Fruit fly (Drosophila melanogaster) whole organism, pupa: ENCODE results near the gene CG31921.
A peak's percentile ranks its signal among the peaks of the same experiment; 100 is the strongest.

ENCODE experiments used
- CG10348 ChIP-seq: fragments of 200-800 bp; sonication (Bioruptor generic); IDR thresholded peaks from 2 replicates; pipeline ENCODE4 v1.3.6; 2022; ENCODE audit warnings: missing biosample characterization, missing genetic modification characterization
- CG12605 ChIP-seq: fragments of 200-800 bp; sonication (Bioruptor generic); IDR thresholded peaks from 2 replicates; pipeline ENCODE4 v1.3.6; 2022; ENCODE audit warnings: missing biosample characterization, missing genetic modification characterization
- CG13204 ChIP-seq: fragments of 200-800 bp; sonication (Bioruptor generic); optimal IDR thresholded peaks from 2 replicates; lab custom pipeline; 2018; ENCODE audit warnings: missing biosample characterization, mild to moderate bottlenecking, missing genetic modification characterization, moderate library complexity
- CG14655 ChIP-seq: fragments of 200-800 bp; sonication (Bioruptor generic); optimal IDR thresholded peaks from 3 replicates; lab custom pipeline; 2017; ENCODE audit warnings: mild to moderate bottlenecking, missing biosample characterization, missing genetic modification reagents, missing genetic modification characterization
- CG15710 ChIP-seq: fragments of 200-800 bp; sonication (Bioruptor generic); optimal IDR thresholded peaks from 2 replicates; lab custom pipeline; 2018; ENCODE audit warnings: missing biosample characterization, mild to moderate bottlenecking, missing genetic modification characterization, moderate library complexity
- CG17806 ChIP-seq: fragments of 200-800 bp; sonication (Bioruptor generic); optimal IDR thresholded peaks from 2 replicates; lab custom pipeline; 2018; ENCODE audit warnings: missing biosample characterization, mild to moderate bottlenecking, missing genetic modification characterization, moderate library complexity
- CG32121 ChIP-seq: fragments of 200-800 bp; sonication (Bioruptor generic); IDR thresholded peaks from 2 replicates; pipeline ENCODE4 v1.3.6; 2022; ENCODE audit warnings: missing biosample characterization, missing genetic modification characterization
- CG34367 ChIP-seq: fragments of 200-800 bp; sonication (Bioruptor generic); optimal IDR thresholded peaks from 2 replicates; lab custom pipeline; 2018; ENCODE audit warnings: missing biosample characterization, mild to moderate bottlenecking, missing genetic modification characterization
- CG4496 ChIP-seq: fragments of 200-800 bp; sonication (Bioruptor generic); IDR thresholded peaks from 3 replicates; pipeline ENCODE4 v1.3.6; 2022; ENCODE audit warnings: missing biosample characterization, missing genetic modification characterization
- CG8159 ChIP-seq: fragments of 200-800 bp; sonication (Bioruptor generic); optimal IDR thresholded peaks from 3 replicates; lab custom pipeline; 2018; ENCODE audit warnings: missing biosample characterization, mild to moderate bottlenecking, missing genetic modification characterization, moderate library complexity
- CG8301 ChIP-seq: fragments of 200-800 bp; sonication (Bioruptor generic); optimal IDR thresholded peaks from 2 replicates; lab custom pipeline; 2018; ENCODE audit warnings: missing biosample characterization, mild to moderate bottlenecking, missing genetic modification characterization
- CG9948 ChIP-seq: fragments of 200-800 bp; sonication (Bioruptor generic); optimal IDR thresholded peaks from 2 replicates; lab custom pipeline; 2018; ENCODE audit warnings: missing biosample characterization, mild to moderate bottlenecking, missing genetic modification characterization, moderate library complexity
- D1 ChIP-seq: fragments of 200-800 bp; sonication (Bioruptor generic); optimal IDR thresholded peaks from 2 replicates; lab custom pipeline; 2018; ENCODE audit warnings: missing biosample characterization, mild to moderate bottlenecking, missing genetic modification characterization, moderate library complexity
- EcR ChIP-seq: fragments of 200-800 bp; sonication (Bioruptor generic); optimal IDR thresholded peaks from 3 replicates; lab custom pipeline; 2019; ENCODE audit warnings: missing biosample characterization, missing genetic modification characterization, mild to moderate bottlenecking, moderate library complexity, missing genetic modification reagents
- Ets98B ChIP-seq: fragments of 200-800 bp; sonication (Bioruptor generic); IDR thresholded peaks from 2 replicates; pipeline ENCODE4 v1.3.6; 2022; ENCODE audit warnings: missing biosample characterization, missing genetic modification characterization
- Pif1A ChIP-seq: fragments of 200-800 bp; sonication (Bioruptor generic); optimal IDR thresholded peaks from 3 replicates; lab custom pipeline; 2016; ENCODE audit warnings: missing biosample characterization, missing genetic modification characterization
- Pif1B ChIP-seq: fragments of 200-800 bp; sonication (Bioruptor generic); optimal IDR thresholded peaks from 3 replicates; lab custom pipeline; 2016; ENCODE audit warnings: missing biosample characterization, missing genetic modification characterization
- Snoo ChIP-seq: fragments of 200-800 bp; sonication (Bioruptor generic); optimal IDR thresholded peaks from 3 replicates; lab custom pipeline; 2017; ENCODE audit warnings: missing biosample characterization, mild to moderate bottlenecking, missing genetic modification characterization, inconsistent platforms
- fd96Ca ChIP-seq: fragments of 200-800 bp; sonication (Bioruptor generic); IDR thresholded peaks from 3 replicates; pipeline ENCODE4 v1.3.6; 2022; ENCODE audit warnings: missing biosample characterization, missing genetic modification characterization
- gl ChIP-seq: fragments of 200-800 bp; sonication (Bioruptor generic); optimal IDR thresholded peaks from 2 replicates; lab custom pipeline; 2018; ENCODE audit warnings: missing biosample characterization, mild to moderate bottlenecking, missing genetic modification characterization
- rn ChIP-seq: fragments of 200-800 bp; sonication (Bioruptor generic); IDR thresholded peaks from 2 replicates; pipeline ENCODE4 v1.3.6; 2022; ENCODE audit warnings: missing biosample characterization, missing genetic modification characterization

Gene CG31921

DNA sequence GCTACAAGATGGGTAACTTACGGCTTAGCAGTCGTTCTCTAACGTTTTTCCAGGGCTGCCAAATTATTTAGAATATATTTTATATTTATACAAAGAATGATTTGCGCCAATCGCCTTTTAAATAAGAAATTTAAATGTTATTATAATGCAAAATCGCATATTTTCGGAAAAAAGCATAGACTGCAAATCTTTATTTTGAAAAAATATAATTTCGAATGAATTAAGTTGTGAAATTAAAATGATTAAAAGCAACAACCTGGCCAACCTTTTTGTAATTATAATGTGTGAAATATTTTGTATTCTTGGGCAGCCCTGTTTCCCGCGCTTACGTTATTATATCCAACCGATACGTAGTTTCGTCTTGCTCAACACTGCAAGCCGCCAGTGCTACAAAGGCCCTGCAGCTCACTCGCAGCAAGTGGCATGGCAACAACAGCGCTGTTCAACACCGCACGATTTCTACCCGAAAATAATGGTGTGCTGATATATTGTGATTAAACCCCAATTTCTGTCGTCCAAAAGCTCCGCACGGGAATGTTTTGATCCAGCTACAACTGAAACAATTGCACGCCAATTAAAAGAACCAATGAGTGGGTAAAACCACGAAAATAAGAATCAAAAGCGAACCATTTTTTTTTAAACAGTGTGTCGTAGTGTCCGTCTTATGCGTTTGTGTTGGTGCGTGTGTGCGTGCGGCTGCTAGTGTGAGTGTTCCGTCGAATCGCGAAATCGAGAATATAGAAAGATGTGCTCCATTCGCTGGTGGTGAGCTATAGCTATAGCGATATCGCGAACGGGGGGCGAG lies 34.5 kb downstream of the CG31921 start, which contains the start of gene Pi3K21B:
Gene Pi3K21B, plus strand, starts transcription at position 401 of the 805 bp plus-strand sequence.
- TF ChIP-seq Ets98B (GFP tag; lab: Robert Waterston, UW) (peak; percentile 73), CG34367 (tag; lab: Kevin White, UChicago) (peak; percentile 80), CG8159 (tag; lab: Kevin White, UChicago) (peak; percentile 87), CG17806 (tag; lab: Kevin White, UChicago) (peak; percentile 75), Pif1A (GFP tag; lab: Kevin White, UChicago) (peak; percentile 83), CG32121 (GFP tag; lab: Robert Waterston, UW) (peak; percentile 67; the same call in 1 of the 2 replicates), CG4496 (peak; percentile 85), CG14655 (GFP tag; lab: Kevin White, UChicago) (no peak), EcR (GFP tag; lab: Kevin White, UChicago) (no peak), CG15710 (tag; lab: Kevin White, UChicago) (peak; percentile 90), D1 (tag; lab: Kevin White, UChicago) (no peak), Snoo (tag; lab: Kevin White, UChicago) (peak; percentile 89), CG10348 (GFP tag; lab: Robert Waterston, UW) (peak; percentile 79), Pif1B (GFP tag; lab: Kevin White, UChicago) (peak; percentile 53), gl (tag; lab: Kevin White, UChicago) (no peak), CG12605 (GFP tag; lab: Robert Waterston, UW) (peak; percentile 63), rn (peak; percentile 48; the same call in 1 of the 2 replicates), fd96Ca (GFP tag; lab: Robert Waterston, UW) (peak; percentile 54; the same call in 1 of the 3 replicates), CG9948 (tag; lab: Kevin White, UChicago) (peak; percentile 83), CG8301 (tag; lab: Kevin White, UChicago) (peak; percentile 71), CG13204 (GFP tag; lab: Kevin White, UChicago) (no peak)

DNA sequence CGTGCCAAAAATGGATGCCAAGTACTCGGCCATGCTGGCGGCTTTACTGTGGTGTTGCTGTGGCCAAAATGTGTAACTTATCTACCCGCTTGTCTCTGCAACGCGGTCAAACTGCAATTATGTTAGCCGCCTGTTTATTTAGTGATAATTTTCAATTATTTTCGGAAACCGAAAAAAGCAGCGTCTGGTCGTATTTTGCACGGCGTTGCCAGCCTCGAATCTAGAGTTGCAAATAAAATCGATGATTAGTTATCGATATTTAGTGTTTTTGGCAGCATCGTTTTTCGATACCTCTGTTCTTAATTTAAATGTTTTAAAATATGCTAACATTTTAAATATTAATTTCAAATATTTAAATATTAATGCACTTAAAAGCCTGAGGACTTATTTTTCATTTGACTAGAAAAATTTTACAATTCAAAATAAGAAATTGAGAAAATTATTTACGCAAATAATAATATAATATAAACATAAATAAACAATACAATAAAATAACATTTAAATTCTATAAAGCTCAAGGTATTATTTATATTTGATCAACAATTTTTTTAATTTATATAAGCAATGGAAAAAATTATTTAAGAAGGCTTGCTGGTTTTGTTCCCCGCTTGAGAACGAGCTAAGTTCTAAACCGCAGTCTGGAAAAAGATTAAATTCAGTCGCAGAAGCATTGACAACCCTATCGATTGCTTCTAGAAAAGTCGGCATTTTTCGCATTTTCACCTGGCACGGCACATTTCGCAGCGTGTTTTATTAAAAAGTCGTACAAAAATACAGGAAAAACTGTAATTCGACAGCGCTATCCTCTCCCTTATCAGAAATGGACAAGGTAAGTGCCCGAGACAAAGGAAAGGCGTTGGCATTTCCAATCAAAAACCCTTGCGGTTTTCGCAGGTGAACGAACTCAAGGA lies 37.4 kb downstream of the CG31921 start, which contains the start of the genes U2af38 and Stip1:
Gene U2af38, minus strand, starts transcription at position 230 of the 911 bp plus-strand sequence.
Gene Stip1, plus strand, starts transcription at position 671 of the 911 bp plus-strand sequence.
- TF ChIP-seq EcR (GFP tag; lab: Kevin White, UChicago) = peak; percentile 99
- no peak for TF ChIP-seq CG15710 (tag; lab: Kevin White, UChicago)
- TF ChIP-seq CG9948 (tag; lab: Kevin White, UChicago) = no peak
- TF ChIP-seq, all 21 proteins: peak for 1

DNA sequence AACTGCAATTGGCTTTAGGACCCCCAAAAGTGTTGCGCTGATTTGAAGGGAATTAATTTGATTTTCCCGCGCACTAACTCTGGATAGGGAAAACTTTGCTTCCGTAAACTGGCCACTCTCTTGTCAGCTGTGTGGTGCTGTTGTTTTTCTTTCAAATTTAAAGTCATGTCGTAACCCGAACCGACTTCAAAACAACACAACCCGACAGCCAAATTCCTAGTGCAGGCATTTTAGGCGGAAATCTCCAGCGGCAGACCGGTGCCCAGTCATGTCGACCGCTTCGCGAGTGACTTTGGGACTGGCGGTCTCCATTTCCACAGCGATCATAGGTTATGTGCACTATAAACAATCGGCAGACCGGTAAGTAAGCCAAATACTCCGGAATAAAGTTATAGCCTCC lies 39.8 kb downstream of the CG31921 start, which contains the start of gene CG11562:
Gene CG11562, plus strand, starts transcription at position 119 of the 400 bp plus-strand sequence.
- TF ChIP-seq CG15710 (tag; lab: Kevin White, UChicago) (no peak), CG4496 (no peak), CG32121 (GFP tag; lab: Robert Waterston, UW) (no peak), CG34367 (tag; lab: Kevin White, UChicago) (no peak), EcR (GFP tag; lab: Kevin White, UChicago) (no peak), Pif1B (GFP tag; lab: Kevin White, UChicago) (no peak), CG8301 (tag; lab: Kevin White, UChicago) (no peak), CG17806 (tag; lab: Kevin White, UChicago) (no peak), D1 (tag; lab: Kevin White, UChicago) (no peak), Pif1A (GFP tag; lab: Kevin White, UChicago) (no peak), Snoo (tag; lab: Kevin White, UChicago) (no peak), CG8159 (tag; lab: Kevin White, UChicago) (no peak), rn (no peak)
- TF ChIP-seq, all 21 proteins: peak for 0

DNA sequence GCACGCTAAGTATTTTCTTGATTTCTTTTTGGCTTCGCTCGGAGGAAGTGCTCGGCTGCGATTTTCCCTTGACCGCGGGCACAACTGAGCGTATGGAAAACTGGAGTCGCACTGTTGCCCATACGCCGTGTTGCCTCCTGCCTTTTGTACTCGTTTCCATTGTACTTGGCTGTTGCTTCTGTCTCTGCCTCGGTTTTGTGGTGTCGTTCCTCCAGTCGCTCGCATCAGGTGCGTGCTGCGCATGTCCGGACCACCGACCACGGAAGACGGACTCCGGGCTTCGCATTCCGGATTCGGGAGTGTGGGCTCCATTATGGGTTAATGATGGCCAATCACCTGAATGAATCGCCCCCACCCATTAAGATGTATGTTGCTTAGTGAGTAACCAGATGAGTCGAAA lies 40.5 kb downstream of the CG31921 start, which contains the start of gene CG3625:
Gene CG3625, minus strand, starts transcription at position 139 of the 400 bp plus-strand sequence.
- no peak for TF ChIP-seq CG32121 (GFP tag; lab: Robert Waterston, UW)
- TF ChIP-seq CG4496 = 0 out of 3 replicates have a peak, but pooled peaks have one; percentile 25
- TF ChIP-seq fd96Ca (GFP tag; lab: Robert Waterston, UW) = 0 out of 3 replicates have a peak, but pooled peaks have one; percentile 7
- TF ChIP-seq CG17806 (tag; lab: Kevin White, UChicago) = no peak

DNA sequence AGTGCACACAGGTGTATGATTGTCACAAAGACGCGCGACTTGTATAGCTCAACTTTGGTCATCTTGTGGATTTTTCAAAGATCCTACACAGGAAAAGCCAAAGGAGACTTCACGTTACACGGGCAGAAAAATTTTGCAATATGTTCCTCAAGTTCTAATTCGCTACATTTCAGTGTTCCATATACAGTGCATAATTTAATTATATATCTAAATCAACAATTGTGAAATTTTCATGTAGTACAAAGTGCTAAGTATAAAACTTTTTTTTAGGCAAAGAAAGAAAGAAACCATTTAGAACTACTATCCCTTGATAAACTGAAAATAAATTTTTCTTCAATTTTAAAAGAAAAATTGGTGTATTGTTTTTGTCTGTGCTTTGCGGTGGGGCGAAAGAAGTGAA lies 41.2 kb downstream of the CG31921 start:
- TF ChIP-seq Pif1B (GFP tag; lab: Kevin White, UChicago) (no peak), CG8301 (tag; lab: Kevin White, UChicago) (no peak), CG10348 (GFP tag; lab: Robert Waterston, UW) (no peak), CG4496 (no peak), CG32121 (GFP tag; lab: Robert Waterston, UW) (no peak), CG12605 (GFP tag; lab: Robert Waterston, UW) (no peak), Snoo (tag; lab: Kevin White, UChicago) (no peak), rn (no peak), CG34367 (tag; lab: Kevin White, UChicago) (no peak), Ets98B (GFP tag; lab: Robert Waterston, UW) (no peak), CG13204 (GFP tag; lab: Kevin White, UChicago) (no peak), CG15710 (tag; lab: Kevin White, UChicago) (no peak), D1 (tag; lab: Kevin White, UChicago) (no peak), CG9948 (tag; lab: Kevin White, UChicago) (no peak), fd96Ca (GFP tag; lab: Robert Waterston, UW) (no peak), Pif1A (GFP tag; lab: Kevin White, UChicago) (no peak), CG8159 (tag; lab: Kevin White, UChicago) (no peak), CG14655 (GFP tag; lab: Kevin White, UChicago) (no peak), EcR (GFP tag; lab: Kevin White, UChicago) (no peak)
